Worm (Caenorhabditis elegans) whole organism, young adult: ENCODE measurements around the gene F32H5.3.

ENCODE experiments used
- Y79H2A.3 ChIP-seq: fragments of 200-800 bp; sonication (Bioruptor generic); conservative IDR thresholded peaks from 2 replicates; pipeline ENCODE4 v1.3.6; 2022; ENCODE audit warnings: missing genetic modification reagents, missing genetic modification characterization, missing compliant biosample characterization
- die-1 ChIP-seq: sonication (generic microtip); optimal IDR thresholded peaks from 2 replicates; lab custom pipeline; 2016; ENCODE audit warnings: missing genotype, mild to moderate bottlenecking, missing genetic modification characterization, missing compliant biosample characterization
- gei-17 ChIP-seq: fragments of 200-800 bp; sonication (Bioruptor generic); optimal IDR thresholded peaks from 2 replicates; lab custom pipeline; 2018; ENCODE audit warnings: mild to moderate bottlenecking, missing genetic modification characterization, missing compliant biosample characterization
- him-1 ChIP-seq: sonication (generic microtip); optimal IDR thresholded peaks from 2 replicates; lab custom pipeline; 2016; ENCODE audit warnings: missing genotype, missing genetic modification reagents, missing genetic modification characterization, missing compliant biosample characterization
- nfyb-1 ChIP-seq: fragments of 200-800 bp; sonication (Bioruptor generic); IDR thresholded peaks from 2 replicates; pipeline ENCODE4 v1.3.6; 2022; ENCODE audit warnings: missing genetic modification reagents, missing genetic modification characterization, missing compliant biosample characterization
- somi-1 ChIP-seq: fragments of 200-800 bp; sonication (Bioruptor generic); optimal IDR thresholded peaks from 2 replicates; lab custom pipeline; 2018; ENCODE audit warnings: mild to moderate bottlenecking, missing genetic modification characterization, missing compliant biosample characterization

DNA sequence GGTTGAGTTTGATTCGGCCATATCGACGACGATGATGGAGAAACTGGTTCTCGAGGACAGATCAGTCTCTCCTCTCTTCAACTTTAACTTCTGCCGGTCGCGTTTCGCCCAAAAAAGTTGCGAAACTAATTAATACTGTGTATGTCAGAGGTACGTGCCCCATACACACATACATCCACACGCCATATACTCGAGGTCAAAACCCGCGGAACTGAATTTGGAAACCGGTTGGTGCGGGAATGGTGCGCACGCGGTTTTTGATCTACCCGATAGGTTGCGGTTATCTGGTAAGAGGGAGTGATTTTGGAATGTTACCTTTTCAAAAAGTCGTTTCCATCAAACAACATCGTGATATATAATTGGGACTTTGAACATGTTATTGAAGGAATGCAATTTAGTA, 21.0 kb downstream of the F32H5.3 start, which contains the start of gene ifbp-1:
- no peak for TF ChIP-seq gei-17
- TF ChIP-seq him-1 (tag; lab: Kevin White, UChicago): no peak
- no peak for TF ChIP-seq die-1
- TF ChIP-seq somi-1: peak; percentile 42
- TF ChIP-seq nfyb-1 (GFP tag; lab: Robert Waterston, UW): no peak
- no peak for TF ChIP-seq Y79H2A.3 (GFP tag; lab: Robert Waterston, UW)
